Worm (Caenorhabditis elegans): ENCODE data around the gene K01A2.4.

The K01A2.4 gene

DNA sequence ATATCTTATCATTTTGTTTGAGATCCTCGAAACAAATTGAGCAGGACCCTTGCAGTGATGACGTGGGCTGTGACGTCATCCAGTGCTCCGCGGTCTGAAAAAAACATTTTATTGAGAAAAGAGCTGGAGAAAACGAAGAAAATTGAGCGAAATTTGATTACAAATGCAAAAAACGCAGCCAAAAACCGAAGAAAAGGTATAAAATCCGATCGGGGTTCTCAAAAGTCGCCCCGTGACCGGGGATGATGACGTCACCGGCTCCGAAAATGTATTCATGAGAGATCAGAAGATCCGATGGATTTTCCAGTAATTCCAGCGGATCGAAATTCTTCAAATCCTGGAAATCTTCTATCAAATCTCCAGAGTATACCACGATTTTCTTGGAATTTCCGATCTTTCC is 24.8 kb upstream of the K01A2.4 start, which contains the start of gene trul-1:
Gene trul-1, minus strand, starts transcription at position 101 of the 400 bp plus-strand sequence.
- TF ChIP-seq fkh-10 (GFP tag; optimal IDR thresholded peaks at IDR 0.05) (no peak), nhr-28 (tag; optimal IDR thresholded peaks at IDR 0.05) (no peak), ceh-32 (tag; optimal IDR thresholded peaks at IDR 0.05; ENCODE audit: poor library complexity) (no peak), mxl-2 (GFP tag; conservative IDR thresholded peaks at IDR 0.05) (no peak), T26A8.4 (GFP tag; IDR thresholded peaks at IDR 0.05) (no peak), lin-38 (GFP tag; IDR thresholded peaks at IDR 0.05) (no peak)

DNA sequence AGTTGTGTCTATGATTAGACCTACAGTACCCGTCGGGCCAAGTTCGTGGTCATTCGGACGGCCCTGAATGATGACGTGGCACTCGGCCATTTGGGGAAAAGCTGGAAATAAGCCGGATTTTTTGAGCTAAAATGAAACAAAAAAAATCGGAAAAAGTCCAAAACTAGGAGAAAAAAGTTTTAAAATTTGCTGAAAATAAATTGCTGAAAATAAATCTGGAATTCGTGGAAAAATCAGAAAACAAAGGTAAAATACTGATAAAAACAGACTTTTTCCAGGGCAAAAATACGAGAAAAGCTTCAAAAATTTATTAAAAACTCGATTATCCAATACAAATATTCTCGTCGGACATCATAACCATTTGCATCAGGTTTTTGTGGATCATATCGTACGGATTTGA is 23.7 kb upstream of the K01A2.4 start, which contains the start of gene B0432.9:
Gene B0432.9, minus strand, starts transcription at position 101 of the 400 bp plus-strand sequence.
- TF ChIP-seq F44E2.7 (GFP tag; IDR thresholded peaks at IDR 0.05): no peak
- TF ChIP-seq zip-11 (GFP tag; IDR thresholded peaks at IDR 0.05): no peak
- TF ChIP-seq D1046.2 (GFP tag; IDR thresholded peaks at IDR 0.05): no peak
- no peak for TF ChIP-seq daf-12 (tag; optimal IDR thresholded peaks at IDR 0.05)
- no peak for TF ChIP-seq fos-1 (tag; optimal IDR thresholded peaks at IDR 0.05)
- TF ChIP-seq aly-2 (tag; optimal IDR thresholded peaks at IDR 0.05): no peak
- no peak for TF ChIP-seq set-16 (GFP tag; IDR thresholded peaks at IDR 0.05)
- TF ChIP-seq ama-1 (optimal IDR thresholded peaks at IDR 0.05): no peak
- TF ChIP-seq ceh-44 (GFP tag; IDR thresholded peaks at IDR 0.05): no peak
- TF ChIP-seq spr-3 (GFP tag; optimal IDR thresholded peaks at IDR 0.05): no peak
- TF ChIP-seq nhr-237 (tag; optimal IDR thresholded peaks at IDR 0.05): no peak
- TF ChIP-seq nhr-10 (tag; optimal IDR thresholded peaks at IDR 0.05): no peak
- no peak for TF ChIP-seq mes-2 (tag; optimal IDR thresholded peaks at IDR 0.05; ENCODE audit: poor library complexity, severe bottlenecking)
- no peak for TF ChIP-seq cey-2 (tag; optimal IDR thresholded peaks at IDR 0.05; ENCODE audit: borderline replicate concordance, insufficient read depth)
- TF ChIP-seq zfp-2 (tag; optimal IDR thresholded peaks at IDR 0.05): no peak
- TF ChIP-seq spr-1 (tag; optimal IDR thresholded peaks at IDR 0.05): no peak
- TF ChIP-seq Y48G9A.11 (GFP tag; IDR thresholded peaks at IDR 0.05): no peak
- no peak for TF ChIP-seq dve-1 (tag; optimal IDR thresholded peaks at IDR 0.05; ENCODE audit: insufficient read depth)
- no peak for TF ChIP-seq dmd-8 (GFP tag; IDR thresholded peaks at IDR 0.05)
- no peak for TF ChIP-seq zip-2 (tag; optimal IDR thresholded peaks at IDR 0.05)

DNA sequence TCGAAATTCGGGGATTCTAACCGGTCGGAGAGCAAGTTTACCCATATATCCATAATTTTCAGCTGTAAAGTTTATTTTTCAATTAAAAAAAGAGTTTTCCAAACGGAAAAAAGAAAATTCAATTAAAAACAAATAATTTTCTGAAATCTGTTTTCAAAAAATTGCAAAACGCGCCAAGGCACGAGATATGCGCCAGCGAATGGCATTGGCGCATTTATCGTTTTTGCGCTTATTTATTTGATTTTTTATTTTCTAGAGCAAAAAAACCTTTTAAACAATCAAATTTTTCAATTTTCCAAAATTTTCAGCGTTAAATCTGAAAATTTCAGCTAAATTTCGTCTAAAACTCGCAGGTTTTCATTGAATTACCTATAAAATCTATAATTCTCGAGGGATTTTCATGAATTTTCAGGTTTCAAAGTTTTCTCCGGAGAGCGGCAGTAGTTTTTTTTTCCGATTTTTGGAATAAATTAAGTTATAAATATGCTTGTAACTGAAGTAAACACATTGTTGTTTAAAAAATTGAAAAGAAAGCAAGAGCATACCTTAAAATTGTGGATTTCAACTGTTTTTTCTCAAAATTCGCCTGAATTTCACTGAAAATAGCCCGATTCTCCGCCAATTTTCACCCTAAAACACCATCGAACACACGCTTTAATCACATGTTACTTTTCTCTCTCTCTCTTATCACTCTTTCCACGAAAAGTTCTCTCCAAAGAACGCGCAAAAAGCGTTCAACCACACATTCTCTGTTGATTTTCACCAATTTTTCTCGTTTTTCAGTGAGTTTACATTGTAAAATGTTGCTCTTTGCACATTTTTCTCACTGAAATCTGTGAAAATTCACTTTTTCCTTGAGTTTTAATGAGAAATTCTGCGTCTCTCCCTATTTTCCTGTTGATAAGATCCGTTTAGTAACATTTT is 21.4 kb upstream of the K01A2.4 start, which contains the start of gene B0432.10:
Gene B0432.10, minus strand, starts transcription at position 649 of the 924 bp plus-strand sequence.
- TF ChIP-seq spr-3 (GFP tag; optimal IDR thresholded peaks at IDR 0.05) (peak; percentile 11), nhr-6 (tag; optimal IDR thresholded peaks at IDR 0.05) (peak; percentile 20), php-3 (GFP tag; IDR thresholded peaks at IDR 0.05) (no peak), hif-1 (tag; optimal IDR thresholded peaks at IDR 0.05) (peak in 1 of 2 experiments; percentile 7), arid-1 (GFP tag; conservative IDR thresholded peaks at IDR 0.05) (0 out of 2 replicates have a peak, but pooled peaks have one; percentile 44), ctbp-1 (GFP tag; IDR thresholded peaks at IDR 0.05) (no peak), jun-1 (tag; optimal IDR thresholded peaks at IDR 0.05) (no peak), T26A8.4 (GFP tag; IDR thresholded peaks at IDR 0.05) (peak; percentile 69; the same call in 1 of the 2 replicates), nhr-111 (GFP tag; optimal IDR thresholded peaks at IDR 0.05) (no peak), dmd-6 (GFP tag; IDR thresholded peaks at IDR 0.05) (peak; percentile 71), daf-19 (GFP tag; conservative IDR thresholded peaks at IDR 0.05) (0 out of 2 replicates have a peak, but pooled peaks have one; percentile 20), saeg-2 (GFP tag; IDR thresholded peaks at IDR 0.05) (no peak), aha-1 (tag) (peak; percentile 95), F10B5.3 (tag; optimal IDR thresholded peaks at IDR 0.05) (peak; percentile 51), dpl-1 (GFP tag; optimal IDR thresholded peaks at IDR 0.05) (peak; percentile 96), dve-1 (tag; optimal IDR thresholded peaks at IDR 0.05; ENCODE audit: insufficient read depth) (peak; percentile 86), F26F4.8 (GFP tag; conservative IDR thresholded peaks at IDR 0.05) (no peak), hlh-30 (tag; optimal IDR thresholded peaks at IDR 0.05; ENCODE audit: insufficient read depth) (peak; percentile 65), nhr-102 (tag; optimal IDR thresholded peaks at IDR 0.05) (peak; percentile 33), F37D6.2 (tag; optimal IDR thresholded peaks at IDR 0.05) (peak; percentile 46), ztf-7 (tag; optimal IDR thresholded peaks at IDR 0.05) (peak; percentile 51), mep-1 (tag; optimal IDR thresholded peaks at IDR 0.05) (peak; percentile 79), pqm-1 (tag; optimal IDR thresholded peaks at IDR 0.05) (peak; percentile 19), nhr-77 (tag; optimal IDR thresholded peaks at IDR 0.05) (peak; percentile 51)
